Worm (Caenorhabditis elegans) whole organism, late embryonic: ENCODE data around the gene lpr-2.

Experiments used
- ceh-48 ChIP-seq: sonication (generic microtip); optimal IDR thresholded peaks from 2 replicates; lab custom pipeline; 2016; ENCODE audit warnings: missing genetic modification characterization, inconsistent platforms, missing compliant biosample characterization
- eyg-1 ChIP-seq: sonication (generic microtip); optimal IDR thresholded peaks from 2 replicates; lab custom pipeline; 2016; ENCODE audit warnings: missing genotype, missing genetic modification characterization, missing compliant biosample characterization
- fkh-10 ChIP-seq: fragments of 150-350 bp; optimal IDR thresholded peaks from 2 replicates; lab custom pipeline; 2014; ENCODE audit warnings: missing biosample characterization, missing genetic modification reagents, missing genetic modification characterization
- hlh-15 ChIP-seq: sonication (generic microtip); optimal IDR thresholded peaks from 2 replicates; lab custom pipeline; 2016; ENCODE audit warnings: missing genetic modification characterization, missing compliant biosample characterization
- pha-4 ChIP-seq: fragments of 150-350 bp; optimal IDR thresholded peaks from 2 replicates; lab custom pipeline; 2018; ENCODE audit warnings: missing biosample characterization, missing genetic modification reagents, missing genetic modification characterization
- sox-4 ChIP-seq: sonication (generic microtip); optimal IDR thresholded peaks from 2 replicates; lab custom pipeline; 2017; ENCODE audit warnings: mild to moderate bottlenecking, missing genetic modification characterization, inconsistent platforms, missing compliant biosample characterization

ce11 chrIV:11743813-11744212 is 35.2 kb upstream of the lpr-2 start:
- TF ChIP-seq eyg-1 (tag; lab: Kevin White, UChicago) (no peak), fkh-10 (GFP tag; lab: Kevin White, UChicago) (no peak), ceh-48 (tag; lab: Kevin White, UChicago) (no peak), sox-4 (tag; lab: Kevin White, UChicago) (no peak), pha-4 (tag; lab: Kevin White, UChicago) (no peak), hlh-15 (no peak)
